Worm (Caenorhabditis elegans) whole organism, L4/young adult: ENCODE results near the gene sri-6.

Experiments used
- dao-5 ChIP-seq: sonication (generic microtip); optimal IDR thresholded peaks from 2 replicates; lab custom pipeline; 2016; ENCODE audit warnings: missing genotype, missing genetic modification characterization, moderate library complexity, missing compliant biosample characterization
- him-1 ChIP-seq: sonication (generic microtip); optimal IDR thresholded peaks from 2 replicates; lab custom pipeline; 2016; ENCODE audit warnings: missing genotype, missing genetic modification reagents, missing genetic modification characterization, missing compliant biosample characterization

ce11 chrV:13163841-13164240 is 21.6 kb upstream of the sri-6 start:
- TF ChIP-seq dao-5 (no peak), him-1 (tag; lab: Kevin White, UChicago) (no peak)
